Worm (Caenorhabditis elegans): ENCODE data around the gene Y82E9BR.3.

Gene Y82E9BR.3

DNA sequence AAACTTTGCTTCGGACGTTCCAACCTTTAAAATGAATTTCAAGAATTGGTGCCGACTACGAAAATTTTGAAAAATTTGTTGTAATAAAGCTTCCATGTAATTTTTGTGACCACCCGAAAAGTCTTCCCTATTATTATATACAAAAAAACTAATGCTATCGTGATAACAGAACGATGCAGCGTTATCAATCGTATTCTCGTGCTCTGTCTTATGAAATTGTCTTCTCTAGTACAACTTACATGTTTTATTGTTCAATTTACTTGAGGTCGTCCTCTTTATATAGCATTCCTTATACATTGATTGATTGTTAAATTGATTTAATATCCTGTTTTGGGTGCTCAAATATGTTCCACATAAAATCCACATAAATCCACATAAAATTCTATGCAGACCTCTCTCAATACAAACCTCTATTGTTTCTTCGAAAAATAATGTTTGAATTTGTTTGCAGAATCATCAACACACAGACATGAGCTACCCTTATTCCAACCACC lies 17.5 kb upstream of the Y82E9BR.3 start, which contains the start of gene pals-19:
TSS of gene pals-19 (plus strand) at position 444 of the 494 bp plus-strand sequence.
- TF ChIP-seq ama-1 (optimal IDR thresholded peaks at IDR 0.05) (no peak), aly-1 (tag; optimal IDR thresholded peaks at IDR 0.05) (no peak), tbx-11 (GFP tag; IDR thresholded peaks at IDR 0.05) (no peak), hnd-1 (tag; optimal IDR thresholded peaks at IDR 0.05) (no peak), flt-1 (GFP tag; IDR thresholded peaks at IDR 0.05) (no peak), scrt-1 (GFP tag; IDR thresholded peaks at IDR 0.05) (no peak), ceh-13 (GFP tag; optimal IDR thresholded peaks at IDR 0.05) (no peak), pes-1 (GFP tag; IDR thresholded peaks at IDR 0.05) (no peak), F13C5.2 (tag; optimal IDR thresholded peaks at IDR 0.05) (no peak)

DNA sequence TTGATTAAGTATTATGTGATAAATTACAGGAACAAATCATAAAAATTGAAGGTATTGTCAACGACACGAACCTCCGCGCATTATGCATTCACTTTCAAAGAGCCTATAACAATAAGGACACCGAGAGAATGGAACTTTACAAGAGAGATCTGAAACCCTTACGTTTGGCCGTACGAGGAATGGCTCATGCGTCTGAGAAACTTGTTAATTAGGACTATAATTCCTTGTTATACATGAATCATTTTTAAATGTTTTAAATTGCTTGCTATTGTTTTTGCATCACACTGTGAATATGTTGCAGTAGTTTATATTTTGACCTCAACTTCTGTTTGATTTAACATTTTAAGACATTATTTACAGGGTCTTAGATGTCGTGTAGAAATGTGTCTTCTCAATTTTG lies 15.9 kb upstream of the Y82E9BR.3 start, which contains the start of gene pals-18:
TSS of gene pals-18 (plus strand) at position 301 of the 400 bp plus-strand sequence.
- TF ChIP-seq ceh-13 (GFP tag; optimal IDR thresholded peaks at IDR 0.05) = no peak

DNA sequence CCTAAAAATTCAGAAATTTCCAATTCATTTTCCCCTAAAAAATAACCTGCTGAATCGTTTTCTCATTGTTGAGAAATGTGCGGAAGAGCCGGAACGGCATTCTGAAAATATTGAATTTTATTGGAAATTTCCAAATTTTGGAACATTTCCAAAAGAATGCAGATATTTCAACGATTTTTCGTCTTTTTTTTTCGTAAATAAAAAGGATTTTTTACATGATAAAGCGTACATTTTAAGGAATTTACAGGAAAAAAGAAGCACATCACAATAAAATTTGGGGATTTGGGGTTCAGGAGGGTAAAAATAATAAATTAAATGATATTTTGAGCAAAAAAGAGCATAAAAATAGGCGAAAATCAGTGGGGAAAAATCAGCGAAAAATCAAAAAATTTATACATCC lies 9.9 kb upstream of the Y82E9BR.3 start, which contains the start of gene Y82E9BR.22:
TSS of gene Y82E9BR.22 (minus strand) at position 101 of the 400 bp plus-strand sequence.
- no peak for TF ChIP-seq scrt-1 (GFP tag; IDR thresholded peaks at IDR 0.05)
- TF ChIP-seq ets-7 (tag; optimal IDR thresholded peaks at IDR 0.05) = no peak
- no peak for TF ChIP-seq flt-1 (GFP tag; IDR thresholded peaks at IDR 0.05)
- no peak for TF ChIP-seq tbx-11 (GFP tag; IDR thresholded peaks at IDR 0.05)
- no peak for TF ChIP-seq F13C5.2 (tag; optimal IDR thresholded peaks at IDR 0.05)
- no peak for TF ChIP-seq pes-1 (GFP tag; IDR thresholded peaks at IDR 0.05)
- TF ChIP-seq ama-1 (optimal IDR thresholded peaks at IDR 0.05) = no peak
- no peak for TF ChIP-seq B0310.2 (tag; optimal IDR thresholded peaks at IDR 0.05)
- no peak for TF ChIP-seq ceh-36 (tag; optimal IDR thresholded peaks at IDR 0.05)
- no peak for TF ChIP-seq ceh-13 (GFP tag; optimal IDR thresholded peaks at IDR 0.05)
- TF ChIP-seq hmg-4 (GFP tag; optimal IDR thresholded peaks at IDR 0.05) = no peak
- TF ChIP-seq tra-4 (tag; optimal IDR thresholded peaks at IDR 0.05) = no peak
- TF ChIP-seq hnd-1 (tag; optimal IDR thresholded peaks at IDR 0.05) = no peak
- no peak for TF ChIP-seq sea-1 (GFP tag; conservative IDR thresholded peaks at IDR 0.05)
- no peak for TF ChIP-seq tbx-37 (GFP tag; conservative IDR thresholded peaks at IDR 0.05)
- TF ChIP-seq aly-1 (tag; optimal IDR thresholded peaks at IDR 0.05) = no peak
- no peak for TF ChIP-seq hmbx-1 (tag; optimal IDR thresholded peaks at IDR 0.05)

DNA sequence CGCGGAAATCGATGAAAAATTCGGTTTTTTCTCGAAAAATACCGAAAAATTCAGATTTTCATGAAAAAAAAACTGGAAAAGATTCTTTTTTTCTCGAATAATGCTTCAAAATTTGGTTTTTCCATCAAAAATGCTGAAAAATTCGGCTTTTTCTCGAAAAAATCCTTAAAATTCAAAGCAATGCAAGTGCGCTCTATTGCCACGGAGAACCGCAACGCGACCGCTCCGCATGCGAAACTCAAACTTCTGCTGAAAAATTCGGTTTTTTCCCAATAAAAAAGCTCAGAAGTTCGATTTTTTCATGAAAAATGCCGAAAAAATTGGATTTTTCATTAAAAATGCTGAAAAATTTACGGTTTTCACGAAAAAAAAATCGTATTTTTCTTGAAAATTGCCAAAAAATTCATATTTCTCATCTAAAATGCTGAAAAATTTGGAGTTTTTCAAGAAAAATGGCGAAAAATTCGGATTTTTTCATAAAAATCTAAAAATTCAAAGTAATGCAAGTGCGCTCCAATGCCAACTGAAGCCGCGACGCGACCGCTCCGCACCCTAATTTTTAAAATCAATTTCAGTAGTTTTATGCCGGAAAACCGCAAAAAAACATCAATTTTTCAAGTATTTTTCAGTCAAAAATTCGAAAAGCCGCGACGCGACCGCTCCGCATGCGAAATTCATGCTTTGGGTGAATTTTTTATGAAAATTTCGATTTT lies 5.7 kb upstream of the Y82E9BR.3 start:
- TF ChIP-seq pes-1 (GFP tag; IDR thresholded peaks at IDR 0.05) (no peak), hmg-4 (GFP tag; optimal IDR thresholded peaks at IDR 0.05) (no peak), ets-7 (tag; optimal IDR thresholded peaks at IDR 0.05) (no peak), aly-1 (tag; optimal IDR thresholded peaks at IDR 0.05) (no peak), F13C5.2 (tag; optimal IDR thresholded peaks at IDR 0.05) (no peak), hnd-1 (tag; optimal IDR thresholded peaks at IDR 0.05) (no peak), tbx-37 (GFP tag; conservative IDR thresholded peaks at IDR 0.05) (no peak), tra-4 (tag; optimal IDR thresholded peaks at IDR 0.05) (no peak), ceh-36 (tag; optimal IDR thresholded peaks at IDR 0.05) (no peak), hmbx-1 (tag; optimal IDR thresholded peaks at IDR 0.05) (no peak), tbx-11 (GFP tag; IDR thresholded peaks at IDR 0.05) (no peak), scrt-1 (GFP tag; IDR thresholded peaks at IDR 0.05) (no peak), B0310.2 (tag; optimal IDR thresholded peaks at IDR 0.05) (no peak), ama-1 (optimal IDR thresholded peaks at IDR 0.05) (no peak), flt-1 (GFP tag; IDR thresholded peaks at IDR 0.05) (no peak)

- no peak for TF ChIP-seq tra-4 (tag; optimal IDR thresholded peaks at IDR 0.05)
- no peak for TF ChIP-seq F13C5.2 (tag; optimal IDR thresholded peaks at IDR 0.05)
- TF ChIP-seq tbx-37 (GFP tag; conservative IDR thresholded peaks at IDR 0.05) = no peak
- TF ChIP-seq ceh-36 (tag; optimal IDR thresholded peaks at IDR 0.05) = no peak
- no peak for TF ChIP-seq scrt-1 (GFP tag; IDR thresholded peaks at IDR 0.05)
- TF ChIP-seq B0310.2 (tag; optimal IDR thresholded peaks at IDR 0.05) = no peak
- no peak for TF ChIP-seq aly-1 (tag; optimal IDR thresholded peaks at IDR 0.05)
- TF ChIP-seq ceh-13 (GFP tag; optimal IDR thresholded peaks at IDR 0.05) = no peak
- no peak for TF ChIP-seq tbx-11 (GFP tag; IDR thresholded peaks at IDR 0.05)
- TF ChIP-seq ama-1 (optimal IDR thresholded peaks at IDR 0.05) = no peak
- TF ChIP-seq pes-1 (GFP tag; IDR thresholded peaks at IDR 0.05) = no peak
- TF ChIP-seq hnd-1 (tag; optimal IDR thresholded peaks at IDR 0.05) = no peak
- TF ChIP-seq hmbx-1 (tag; optimal IDR thresholded peaks at IDR 0.05) = no peak
- TF ChIP-seq hmg-4 (GFP tag; optimal IDR thresholded peaks at IDR 0.05) = no peak
Measured at ce11 chrIII:1413890-1414613, 4.9 kb upstream of the Y82E9BR.3 start, which contains the start of gene Y82E9BR.14. TSS of gene Y82E9BR.14 (minus strand) at chrIII:1414116.

DNA sequence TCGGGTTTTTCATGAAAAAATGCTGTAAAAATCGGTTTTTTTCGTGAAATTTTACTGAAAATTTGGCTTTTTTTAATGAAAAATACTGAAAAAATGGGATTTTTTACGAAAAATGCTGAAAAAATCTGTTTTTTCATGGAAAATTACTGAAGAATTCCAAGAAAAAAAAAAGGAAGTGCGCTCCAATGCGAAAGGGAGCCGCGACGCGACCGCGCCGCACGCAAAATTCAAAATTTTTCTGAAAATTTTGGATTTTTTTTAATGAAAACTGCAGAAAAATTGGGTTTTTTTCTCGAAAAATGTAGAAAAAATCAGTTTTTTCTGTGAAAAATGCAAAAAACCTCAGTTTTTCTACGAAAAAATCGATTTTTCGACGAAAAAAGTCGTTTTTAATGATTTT lies 2.4 kb upstream of the Y82E9BR.3 start:
- TF ChIP-seq ceh-13 (GFP tag; optimal IDR thresholded peaks at IDR 0.05) (no peak), tra-4 (tag; optimal IDR thresholded peaks at IDR 0.05) (no peak), B0310.2 (tag; optimal IDR thresholded peaks at IDR 0.05) (no peak), flt-1 (GFP tag; IDR thresholded peaks at IDR 0.05) (no peak), F13C5.2 (tag; optimal IDR thresholded peaks at IDR 0.05) (no peak), aly-1 (tag; optimal IDR thresholded peaks at IDR 0.05) (no peak), ceh-36 (tag; optimal IDR thresholded peaks at IDR 0.05) (no peak), ets-7 (tag; optimal IDR thresholded peaks at IDR 0.05) (no peak), pes-1 (GFP tag; IDR thresholded peaks at IDR 0.05) (no peak), sea-1 (GFP tag; conservative IDR thresholded peaks at IDR 0.05) (no peak), hmg-4 (GFP tag; optimal IDR thresholded peaks at IDR 0.05) (no peak)

- TF ChIP-seq tbx-37 (GFP tag; conservative IDR thresholded peaks at IDR 0.05) = no peak
- no peak for TF ChIP-seq sea-1 (GFP tag; conservative IDR thresholded peaks at IDR 0.05)
- no peak for TF ChIP-seq aly-1 (tag; optimal IDR thresholded peaks at IDR 0.05)
- TF ChIP-seq ets-7 (tag; optimal IDR thresholded peaks at IDR 0.05) = no peak
- TF ChIP-seq tra-4 (tag; optimal IDR thresholded peaks at IDR 0.05) = no peak
- TF ChIP-seq ama-1 (optimal IDR thresholded peaks at IDR 0.05) = no peak
- no peak for TF ChIP-seq pes-1 (GFP tag; IDR thresholded peaks at IDR 0.05)
- TF ChIP-seq hnd-1 (tag; optimal IDR thresholded peaks at IDR 0.05) = no peak
- no peak for TF ChIP-seq hmbx-1 (tag; optimal IDR thresholded peaks at IDR 0.05)
Measured at ce11 chrIII:1417090-1417489, 1.9 kb upstream of the Y82E9BR.3 start, which contains the start of gene elc-1. TSS of gene elc-1 (minus strand) at chrIII:1417190.

Data from whole organism, early embryonic.